Worm (Caenorhabditis elegans) whole organism, midembryonic: ENCODE data around the gene dos-1.

Experiments
- T22C8.4 ChIP-seq: fragments of 200-800 bp; sonication (Bioruptor generic); IDR thresholded peaks from 2 replicates; pipeline ENCODE4 v1.3.6; 2022; ENCODE audit warnings: missing genetic modification characterization, missing compliant biosample characterization
- cog-1 ChIP-seq: sonication (generic microtip); optimal IDR thresholded peaks from 2 replicates; lab custom pipeline; 2016; ENCODE audit warnings: missing genetic modification characterization, missing compliant biosample characterization
- flt-1 ChIP-seq: fragments of 200-800 bp; sonication (Bioruptor generic); IDR thresholded peaks from 2 replicates; pipeline ENCODE4 v1.3.6; 2022; ENCODE audit warnings: missing genetic modification characterization, missing compliant biosample characterization
- klf-2 ChIP-seq: fragments of 200-800 bp; sonication (Bioruptor generic); conservative IDR thresholded peaks from 2 replicates; pipeline ENCODE4 v1.3.6; 2022; ENCODE audit warnings: missing genetic modification reagents, missing genetic modification characterization, missing compliant biosample characterization
- med-1 ChIP-seq: sonication (generic microtip); optimal IDR thresholded peaks from 2 replicates; lab custom pipeline; 2017; ENCODE audit warnings: missing genetic modification characterization, mild to moderate bottlenecking, missing compliant biosample characterization, antibody characterized with exemption, missing genetic modification reagents; ENCODE audit not compliant: insufficient read depth
- ref-1 ChIP-seq: fragments of 200-800 bp; sonication (Bioruptor generic); conservative IDR thresholded peaks from 2 replicates; pipeline ENCODE4 v1.3.6; 2022; ENCODE audit warnings: missing genetic modification reagents, missing genetic modification characterization, missing compliant biosample characterization
- tab-1 ChIP-seq: fragments of 200-800 bp; sonication (Bioruptor generic); IDR thresholded peaks from 2 replicates; pipeline ENCODE4 v1.3.6; 2022; ENCODE audit warnings: missing genetic modification characterization, missing compliant biosample characterization
- ztf-23 ChIP-seq: fragments of 200-800 bp; sonication (Bioruptor generic); IDR thresholded peaks from 2 replicates; pipeline ENCODE4 v1.3.6; 2022; ENCODE audit warnings: missing genetic modification reagents, missing genetic modification characterization, missing compliant biosample characterization
- ztf-29 ChIP-seq: fragments of 200-800 bp; sonication (Bioruptor generic); IDR thresholded peaks from 2 replicates; pipeline ENCODE4 v1.3.6; 2022; ENCODE audit warnings: missing genetic modification reagents, missing genetic modification characterization, missing compliant biosample characterization

dos-1 gene

DNA sequence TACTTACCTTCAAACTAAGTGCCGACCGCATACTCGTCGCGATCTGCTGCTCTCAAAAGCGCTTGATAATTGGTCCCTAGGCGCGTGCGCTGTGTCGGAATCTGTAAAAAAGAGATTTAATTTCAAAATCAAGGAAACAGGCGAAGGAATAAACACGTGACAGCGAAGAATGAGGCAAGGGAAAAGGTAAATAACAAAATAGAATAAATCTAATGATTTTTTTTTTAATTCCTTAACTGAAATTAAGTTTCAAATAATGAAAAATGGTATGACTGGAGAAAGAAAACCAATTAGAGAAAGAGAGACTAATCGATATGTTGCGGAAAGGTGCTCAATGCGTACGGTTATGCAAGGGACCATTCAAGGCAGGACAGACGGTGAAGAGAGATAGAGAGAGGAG, 5.4 kb downstream of the dos-1 start, which contains the start of gene cya-1:
TSS of gene cya-1 (minus strand) at position 101 of the 400 bp plus-strand sequence.
- TF ChIP-seq ztf-29 (GFP tag; lab: Robert Waterston, UW) (no peak), T22C8.4 (GFP tag; lab: Robert Waterston, UW) (no peak), cog-1 (tag; lab: Kevin White, UChicago) (no peak), ztf-23 (GFP tag; lab: Robert Waterston, UW) (no peak), tab-1 (GFP tag; lab: Robert Waterston, UW) (no peak), klf-2 (GFP tag; lab: Robert Waterston, UW) (no peak), ref-1 (no peak), flt-1 (GFP tag; lab: Robert Waterston, UW) (no peak), med-1 (GFP tag; lab: Kevin White, UChicago) (no peak)

DNA sequence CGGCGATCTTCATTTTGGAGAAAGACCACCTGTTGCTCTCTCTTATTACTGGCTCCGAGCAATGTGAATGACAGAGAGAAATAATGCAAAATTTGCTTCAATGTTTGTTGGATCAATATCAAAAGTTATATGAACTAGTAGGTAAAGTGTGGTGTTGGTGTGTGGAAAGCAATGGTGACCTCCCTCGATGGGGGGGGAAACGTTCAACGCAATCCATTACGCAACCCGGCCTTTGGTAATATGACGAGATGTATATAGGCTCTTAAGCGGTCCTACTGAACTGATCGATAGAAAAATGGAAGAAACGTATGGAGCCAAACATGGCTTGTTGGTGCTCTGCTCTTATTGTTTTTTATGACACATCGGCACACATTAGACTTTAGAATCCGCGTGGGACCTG, 6.0 kb downstream of the dos-1 start:
- TF ChIP-seq med-1 (GFP tag; lab: Kevin White, UChicago) (no peak), ref-1 (no peak), tab-1 (GFP tag; lab: Robert Waterston, UW) (no peak), ztf-29 (GFP tag; lab: Robert Waterston, UW) (no peak), flt-1 (GFP tag; lab: Robert Waterston, UW) (no peak), klf-2 (GFP tag; lab: Robert Waterston, UW) (no peak), ztf-23 (GFP tag; lab: Robert Waterston, UW) (no peak), T22C8.4 (GFP tag; lab: Robert Waterston, UW) (no peak; the same call in 1 of the 2 replicates), cog-1 (tag; lab: Kevin White, UChicago) (no peak)

DNA sequence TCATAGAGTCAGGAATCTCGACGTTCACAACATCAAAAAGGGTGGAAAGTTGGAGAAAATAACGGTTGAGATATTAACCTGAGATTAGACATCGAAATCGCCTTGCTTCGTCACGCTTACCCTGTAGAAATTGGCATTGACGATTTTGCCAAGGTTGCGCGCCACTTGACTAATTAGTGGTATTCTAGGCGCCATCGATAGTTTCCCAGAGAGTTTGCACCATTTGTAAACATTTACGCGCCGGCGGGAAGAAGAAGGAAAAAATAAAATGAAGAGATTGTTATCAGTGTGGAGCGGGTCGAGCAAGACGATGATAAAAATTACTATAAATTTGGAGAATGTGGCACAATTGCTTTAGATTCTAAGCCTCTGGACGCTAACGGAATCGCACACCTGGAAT, 6.5 kb downstream of the dos-1 start:
- TF ChIP-seq flt-1 (GFP tag; lab: Robert Waterston, UW) = no peak
- no peak for TF ChIP-seq cog-1 (tag; lab: Kevin White, UChicago)
- TF ChIP-seq tab-1 (GFP tag; lab: Robert Waterston, UW) = no peak
- no peak for TF ChIP-seq ref-1
- no peak for TF ChIP-seq ztf-29 (GFP tag; lab: Robert Waterston, UW)
- no peak for TF ChIP-seq med-1 (GFP tag; lab: Kevin White, UChicago)
- TF ChIP-seq T22C8.4 (GFP tag; lab: Robert Waterston, UW) = no peak
- no peak for TF ChIP-seq ztf-23 (GFP tag; lab: Robert Waterston, UW)
- TF ChIP-seq klf-2 (GFP tag; lab: Robert Waterston, UW) = no peak

DNA sequence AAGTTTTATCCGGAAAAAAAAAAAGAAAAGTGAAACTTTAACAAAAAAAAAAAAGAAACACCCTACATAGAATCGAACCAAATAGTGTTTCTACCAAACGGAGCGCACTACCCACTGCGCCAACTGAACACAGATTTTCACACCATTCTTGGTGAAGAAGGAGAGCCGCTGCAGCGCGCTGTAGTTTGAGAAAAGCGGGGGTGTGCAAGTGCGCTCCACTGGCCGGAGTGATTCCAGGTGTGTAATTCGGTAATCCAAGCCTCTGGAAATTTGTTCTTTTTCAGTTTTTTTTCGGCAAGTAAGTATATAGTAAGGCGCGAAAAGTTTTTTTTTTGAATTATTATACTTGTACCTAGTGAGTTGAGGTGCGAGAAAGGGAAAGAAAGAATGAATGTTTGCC, 7.2 kb downstream of the dos-1 start:
- TF ChIP-seq ztf-29 (GFP tag; lab: Robert Waterston, UW) (peak; percentile 28; the same call in 1 of the 2 replicates), ztf-23 (GFP tag; lab: Robert Waterston, UW) (0 out of 2 replicates have a peak, but pooled peaks have one; percentile 49), klf-2 (GFP tag; lab: Robert Waterston, UW) (0 out of 2 replicates have a peak, but pooled peaks have one; percentile 43), flt-1 (GFP tag; lab: Robert Waterston, UW) (peak; percentile 87), T22C8.4 (GFP tag; lab: Robert Waterston, UW) (0 out of 2 replicates have a peak, but pooled peaks have one; percentile 34)

DNA sequence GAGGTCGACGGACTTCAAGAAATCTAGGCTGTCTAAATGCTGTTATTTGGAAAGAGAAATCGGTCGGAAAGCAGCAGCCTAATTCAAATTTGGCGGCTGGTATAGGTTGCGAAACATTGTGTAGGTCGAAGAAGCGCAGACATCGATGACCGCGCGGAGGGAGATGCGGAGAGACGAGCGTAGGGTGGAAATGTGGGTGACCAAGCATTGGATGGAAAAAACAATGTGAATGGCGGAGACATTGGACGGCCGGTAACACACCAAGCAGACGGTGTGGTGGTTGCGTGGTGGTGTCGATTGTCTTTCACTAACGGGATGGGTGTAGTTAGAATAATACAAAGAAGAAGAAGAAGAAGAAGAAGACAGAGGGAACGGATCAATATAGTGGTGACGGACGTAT, 8.7 kb downstream of the dos-1 start:
- peak; percentile 55; the same call in 1 of the 2 replicates for TF ChIP-seq tab-1 (GFP tag; lab: Robert Waterston, UW)
- no peak for TF ChIP-seq med-1 (GFP tag; lab: Kevin White, UChicago)
- no peak for TF ChIP-seq ztf-29 (GFP tag; lab: Robert Waterston, UW)
- TF ChIP-seq klf-2 (GFP tag; lab: Robert Waterston, UW) = no peak

DNA sequence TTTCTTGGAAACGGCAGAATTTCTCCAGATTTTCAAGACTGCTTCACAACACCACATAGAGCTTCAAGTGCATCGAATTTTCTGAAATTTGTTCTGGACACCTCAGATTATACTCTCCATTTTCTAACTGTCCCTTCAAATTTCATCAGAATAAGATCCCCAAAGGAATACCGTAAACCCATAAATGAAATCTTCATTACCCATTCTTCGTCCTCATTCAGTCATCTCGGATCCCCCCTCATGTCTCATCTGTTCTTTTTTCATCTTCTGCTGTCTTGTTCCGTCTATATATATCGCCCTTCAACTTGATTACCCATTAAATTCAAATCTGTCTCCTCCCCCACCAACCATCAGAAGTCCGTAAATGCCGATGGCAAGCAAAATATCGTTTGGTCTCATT, 10.3 kb downstream of the dos-1 start:
- TF ChIP-seq flt-1 (GFP tag; lab: Robert Waterston, UW) (peak; percentile 44; the same call in 1 of the 2 replicates), cog-1 (tag; lab: Kevin White, UChicago) (no peak)

DNA sequence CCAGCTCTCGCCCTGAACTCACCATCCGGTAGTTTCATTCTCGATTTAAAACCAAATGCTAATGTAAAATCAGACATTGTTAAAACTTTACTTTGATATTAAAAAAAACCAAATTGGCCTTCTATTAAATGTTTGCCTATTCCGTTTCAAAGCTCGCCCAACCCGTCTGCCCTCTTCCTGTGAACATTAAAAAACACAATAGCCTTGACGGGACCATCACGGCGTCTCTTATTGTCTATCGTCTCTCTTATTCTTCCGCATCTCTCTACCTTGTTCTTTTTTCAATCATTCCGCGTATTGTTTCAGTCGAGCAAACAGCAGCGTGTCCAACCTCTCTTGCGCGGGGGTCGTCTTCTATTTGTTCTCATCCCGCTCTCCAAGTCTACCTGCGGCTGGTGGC, 10.9 kb downstream of the dos-1 start, which contains the start of gene ZK512.1:
TSS of gene ZK512.1 (plus strand) at position 301 of the 400 bp plus-strand sequence.
- no peak for TF ChIP-seq tab-1 (GFP tag; lab: Robert Waterston, UW)
- no peak for TF ChIP-seq cog-1 (tag; lab: Kevin White, UChicago)
- TF ChIP-seq ref-1 = no peak
- no peak for TF ChIP-seq klf-2 (GFP tag; lab: Robert Waterston, UW)
- no peak for TF ChIP-seq ztf-23 (GFP tag; lab: Robert Waterston, UW)
- no peak for TF ChIP-seq ztf-29 (GFP tag; lab: Robert Waterston, UW)
- TF ChIP-seq T22C8.4 (GFP tag; lab: Robert Waterston, UW) = no peak
- no peak for TF ChIP-seq flt-1 (GFP tag; lab: Robert Waterston, UW)
- no peak for TF ChIP-seq med-1 (GFP tag; lab: Kevin White, UChicago)

DNA sequence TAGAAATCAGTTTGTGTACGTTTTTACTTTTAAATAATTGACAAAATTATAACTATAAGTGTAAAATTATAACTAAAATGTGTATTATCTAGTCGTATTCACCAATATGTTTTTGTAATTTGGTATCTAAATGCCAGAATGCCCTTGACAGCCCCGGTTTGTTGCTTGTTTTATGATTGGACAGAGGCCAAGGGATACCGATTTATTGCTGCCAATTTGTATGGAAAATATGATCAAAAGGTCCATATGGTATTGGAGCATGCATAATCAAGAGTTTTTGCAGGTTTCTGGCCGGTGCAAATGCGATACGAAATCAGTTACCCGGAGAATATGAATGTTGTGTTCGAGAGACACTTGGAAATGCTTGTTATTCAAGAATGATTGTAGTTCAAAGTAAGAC, 12.0 kb downstream of the dos-1 start:
- no peak for TF ChIP-seq flt-1 (GFP tag; lab: Robert Waterston, UW)
- no peak for TF ChIP-seq ztf-23 (GFP tag; lab: Robert Waterston, UW)
- no peak for TF ChIP-seq tab-1 (GFP tag; lab: Robert Waterston, UW)
- no peak for TF ChIP-seq med-1 (GFP tag; lab: Kevin White, UChicago)
- no peak for TF ChIP-seq ztf-29 (GFP tag; lab: Robert Waterston, UW)
- no peak for TF ChIP-seq ref-1
- TF ChIP-seq T22C8.4 (GFP tag; lab: Robert Waterston, UW) = no peak
- no peak for TF ChIP-seq klf-2 (GFP tag; lab: Robert Waterston, UW)
- TF ChIP-seq cog-1 (tag; lab: Kevin White, UChicago) = no peak

DNA sequence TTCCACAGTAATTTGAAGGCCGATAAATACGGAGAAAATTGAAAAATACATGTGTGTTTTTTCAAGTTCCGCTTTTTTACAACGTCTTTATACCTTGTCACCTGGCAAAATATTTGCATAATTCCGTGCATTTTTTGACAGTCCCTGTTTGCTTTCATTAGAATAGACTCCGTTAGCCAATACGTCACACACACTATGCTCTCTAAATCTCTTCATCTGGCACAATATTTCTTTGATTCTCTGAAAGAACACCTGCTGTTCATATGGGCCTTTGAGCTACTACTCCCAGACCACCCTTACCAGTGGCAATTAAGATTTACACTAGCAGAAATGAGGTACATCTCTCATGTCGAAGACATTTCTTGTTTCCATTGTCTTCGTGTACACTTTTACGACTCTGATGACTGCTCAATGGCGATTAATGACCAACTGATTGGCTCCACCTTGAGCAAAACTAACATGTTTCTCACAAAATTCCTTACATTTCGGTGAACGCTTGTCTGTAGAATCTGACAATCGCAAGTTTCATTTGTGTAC, 14.6 kb downstream of the dos-1 start, which contains the start of gene grl-11:
TSS of gene grl-11 (minus strand) at position 51 of the 537 bp plus-strand sequence.
- TF ChIP-seq ztf-29 (GFP tag; lab: Robert Waterston, UW) (no peak), T22C8.4 (GFP tag; lab: Robert Waterston, UW) (no peak), med-1 (GFP tag; lab: Kevin White, UChicago) (no peak), ref-1 (no peak), flt-1 (GFP tag; lab: Robert Waterston, UW) (no peak), cog-1 (tag; lab: Kevin White, UChicago) (no peak), klf-2 (GFP tag; lab: Robert Waterston, UW) (no peak), tab-1 (GFP tag; lab: Robert Waterston, UW) (no peak), ztf-23 (GFP tag; lab: Robert Waterston, UW) (no peak)
